Worm (Caenorhabditis elegans): ENCODE data around the gene nhr-133.

DNA sequence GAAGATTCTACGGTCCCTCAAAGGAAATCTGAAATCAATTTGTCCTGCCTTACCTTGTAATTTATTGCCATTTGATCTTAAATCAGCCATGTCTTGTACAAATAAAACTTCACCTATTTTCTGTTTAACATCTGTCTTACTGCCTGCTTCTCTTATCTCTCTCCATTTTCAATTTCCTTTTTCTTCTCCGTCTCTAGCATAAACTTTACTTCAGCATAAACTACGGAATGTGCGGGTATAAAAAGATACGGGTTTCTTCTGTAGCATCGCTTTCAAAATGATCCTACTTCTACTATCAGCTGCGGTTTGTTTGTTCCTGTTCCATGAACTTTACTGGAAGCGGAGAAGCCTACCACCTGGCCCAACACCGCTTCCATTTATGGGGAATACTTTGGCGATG lies 32.8 kb upstream of the nhr-133 start, which contains the start of gene cyp-33C5:
- TF ChIP-seq nhr-6 (tag; optimal IDR thresholded peaks at IDR 0.05): no peak
- TF ChIP-seq unc-55 (GFP tag; optimal IDR thresholded peaks at IDR 0.05): peak; percentile 2
- TF ChIP-seq nhr-23 (tag; optimal IDR thresholded peaks at IDR 0.05): no peak
- no peak for TF ChIP-seq mdl-1 (tag; optimal IDR thresholded peaks at IDR 0.05)
- TF ChIP-seq sma-3 (GFP tag; optimal IDR thresholded peaks at IDR 0.05): peak; percentile 5
- no peak for TF ChIP-seq skn-1 (tag; optimal IDR thresholded peaks at IDR 0.05)
- no peak for TF ChIP-seq unc-62 (GFP tag; optimal IDR thresholded peaks at IDR 0.05)
- TF ChIP-seq ama-1 (optimal IDR thresholded peaks at IDR 0.05): no peak
- no peak for TF ChIP-seq nhr-77 (tag; optimal IDR thresholded peaks at IDR 0.05)
- no peak for TF ChIP-seq nhr-12 (tag; optimal IDR thresholded peaks at IDR 0.05)
- TF ChIP-seq elt-1 (tag; optimal IDR thresholded peaks at IDR 0.05): no peak
